Worm (Caenorhabditis elegans) whole organism, L1 larva: ENCODE results near the gene ipp-5.

Source experiments
- C34B4.2 ChIP-seq: sonication (generic microtip); optimal IDR thresholded peaks from 2 replicates; lab custom pipeline; 2017; ENCODE audit warnings: mild to moderate bottlenecking, missing genetic modification characterization, missing compliant biosample characterization
- F16B12.6 ChIP-seq: fragments of 150-350 bp; optimal IDR thresholded peaks from 2 replicates; lab custom pipeline; 2014; ENCODE audit warnings: missing biosample characterization, missing genetic modification characterization
- aha-1 ChIP-seq: fragments of 150-350 bp; optimal IDR thresholded peaks from 2 replicates; lab custom pipeline; 2014; ENCODE audit warnings: missing biosample characterization, missing genetic modification characterization
- blmp-1 ChIP-seq: fragments of 150-350 bp; optimal IDR thresholded peaks from 2 replicates; lab custom pipeline; 2014; ENCODE audit warnings: missing biosample characterization, missing genetic modification characterization
- ceh-63 ChIP-seq: fragments of 200-800 bp; sonication (Bioruptor generic); optimal IDR thresholded peaks from 2 replicates; lab custom pipeline; 2018; ENCODE audit warnings: mild to moderate bottlenecking, missing genetic modification characterization, missing compliant biosample characterization
- dsc-1 ChIP-seq: sonication (generic microtip); optimal IDR thresholded peaks from 2 replicates; lab custom pipeline; 2016; ENCODE audit warnings: mild to moderate bottlenecking, missing genetic modification characterization, missing compliant biosample characterization
- efl-1 ChIP-seq, 4 experiments: fragments of 150-350 bp; optimal IDR thresholded peaks in 3 of 4; peaks in 1 of 4; 1 replicate in 1 of 4; 2 replicates in 3 of 4; lab custom pipeline; 2014; ENCODE audit warnings: missing biosample characterization in 2 of 4, missing genetic modification characterization in 2 of 4, missing genetic modification reagents in 2 of 4
- efl-3 ChIP-seq: fragments of 200-800 bp; sonication (Bioruptor generic); optimal IDR thresholded peaks from 2 replicates; lab custom pipeline; 2018; ENCODE audit warnings: mild to moderate bottlenecking, missing genetic modification characterization, missing compliant biosample characterization
- elt-2 ChIP-seq: sonication (generic microtip); optimal IDR thresholded peaks from 2 replicates; lab custom pipeline; 2016; ENCODE audit warnings: missing genetic modification characterization, mild to moderate bottlenecking, inconsistent platforms, missing compliant biosample characterization, missing genetic modification reagents
- elt-3 ChIP-seq, 6 experiments: fragments of 150-350 bp in 1 of 6; sonication (generic microtip); optimal IDR thresholded peaks; 2 replicates each; lab custom pipeline; 2017 to 2018; ENCODE audit warnings: missing biosample characterization in 6 of 6, missing genetic modification characterization in 6 of 6, inconsistent platforms in 1 of 6
- fkh-10 ChIP-seq: sonication (generic microtip); optimal IDR thresholded peaks from 2 replicates; lab custom pipeline; 2017; ENCODE audit warnings: missing biosample characterization, missing genetic modification reagents, missing genetic modification characterization
- fos-1 ChIP-seq: fragments of 150-350 bp; optimal IDR thresholded peaks from 2 replicates; lab custom pipeline; 2014; ENCODE audit warnings: missing biosample characterization, missing genetic modification characterization
- hlh-17 ChIP-seq: fragments of 200-800 bp; sonication (Bioruptor generic); optimal IDR thresholded peaks from 2 replicates; lab custom pipeline; 2018; ENCODE audit warnings: missing genetic modification characterization, mild to moderate bottlenecking, missing compliant biosample characterization, moderate library complexity, borderline replicate concordance
- hpl-2 ChIP-seq: fragments of 150-350 bp; optimal IDR thresholded peaks from 2 replicates; lab custom pipeline; 2014; ENCODE audit warnings: missing biosample characterization, missing genetic modification reagents, missing genetic modification characterization
- isw-1 ChIP-seq: fragments of 200-800 bp; sonication (Bioruptor generic); IDR thresholded peaks from 2 replicates; pipeline ENCODE4 v1.3.6; 2022; ENCODE audit warnings: missing genetic modification characterization, missing compliant biosample characterization
- lin-13 ChIP-seq: fragments of 150-350 bp; optimal IDR thresholded peaks from 2 replicates; lab custom pipeline; 2014; ENCODE audit warnings: missing biosample characterization, missing genetic modification reagents, missing genetic modification characterization
- lin-14 ChIP-seq: fragments of 200-800 bp; sonication (Bioruptor generic); optimal IDR thresholded peaks from 2 replicates; lab custom pipeline; 2018; ENCODE audit warnings: mild to moderate bottlenecking, missing genetic modification characterization, moderate library complexity, missing compliant biosample characterization
- lin-35 ChIP-seq, 2 experiments: fragments of 150-350 bp; optimal IDR thresholded peaks; 2 replicates each; lab custom pipeline; 2014; ENCODE audit warnings: missing biosample characterization in 2 of 2, missing genetic modification characterization in 2 of 2, missing genetic modification reagents in 2 of 2
- mab-9 ChIP-seq: fragments of 200-800 bp; sonication (Bioruptor generic); IDR thresholded peaks from 2 replicates; pipeline ENCODE4 v1.3.6; 2022; ENCODE audit warnings: missing genetic modification reagents, missing genetic modification characterization, missing compliant biosample characterization
- nhr-19 ChIP-seq: fragments of 200-800 bp; sonication (Bioruptor generic); conservative IDR thresholded peaks from 2 replicates; pipeline ENCODE4 v1.3.6; 2022; ENCODE audit warnings: missing genetic modification characterization, missing compliant biosample characterization
- nhr-20 ChIP-seq: sonication (generic microtip); optimal IDR thresholded peaks from 2 replicates; lab custom pipeline; 2016; ENCODE audit warnings: mild to moderate bottlenecking, missing genetic modification characterization, missing compliant biosample characterization
- nhr-76 ChIP-seq: sonication (generic microtip); optimal IDR thresholded peaks from 2 replicates; lab custom pipeline; 2017; ENCODE audit warnings: missing biosample characterization, missing genetic modification characterization
- nhr-84 ChIP-seq: sonication (generic microtip); optimal IDR thresholded peaks from 2 replicates; lab custom pipeline; 2017; ENCODE audit warnings: missing biosample characterization, missing genetic modification characterization
- nhr-90 ChIP-seq: sonication (generic microtip); optimal IDR thresholded peaks from 2 replicates; lab custom pipeline; 2016; ENCODE audit warnings: mild to moderate bottlenecking, missing genetic modification characterization, missing compliant biosample characterization; ENCODE audit not compliant: poor library complexity
- sup-37 ChIP-seq: fragments of 200-800 bp; sonication (Bioruptor generic); optimal IDR thresholded peaks from 2 replicates; lab custom pipeline; 2018; ENCODE audit warnings: mild to moderate bottlenecking, missing genetic modification characterization, missing compliant biosample characterization
- unc-130 ChIP-seq: fragments of 150-350 bp; optimal IDR thresholded peaks from 2 replicates; lab custom pipeline; 2017; ENCODE audit warnings: missing biosample characterization, missing genetic modification characterization, inconsistent platforms
- unc-30 ChIP-seq: sonication (generic microtip); optimal IDR thresholded peaks from 2 replicates; lab custom pipeline; 2017; ENCODE audit warnings: missing biosample characterization, missing genetic modification characterization
- unc-98 ChIP-seq: fragments of 200-800 bp; sonication (Bioruptor generic); IDR thresholded peaks from 2 replicates; pipeline ENCODE4 v1.3.6; 2022; ENCODE audit warnings: missing genetic modification characterization, missing compliant biosample characterization
- xbp-1 ChIP-seq: sonication (generic microtip); optimal IDR thresholded peaks from 2 replicates; lab custom pipeline; 2016; ENCODE audit warnings: missing genetic modification characterization, missing compliant biosample characterization
- zip-4 ChIP-seq: fragments of 200-800 bp; sonication (Bioruptor generic); optimal IDR thresholded peaks from 2 replicates; lab custom pipeline; 2018; ENCODE audit warnings: mild to moderate bottlenecking, missing genetic modification characterization, moderate library complexity, missing compliant biosample characterization
- ztf-11 ChIP-seq, 2 experiments: sonication (generic microtip); optimal IDR thresholded peaks; 2 replicates each; lab custom pipeline; 2016 to 2017; ENCODE audit warnings: missing genetic modification characterization in 2 of 2, missing biosample characterization in 1 of 2, missing compliant biosample characterization in 1 of 2
- ztf-4 ChIP-seq: fragments of 150-350 bp; optimal IDR thresholded peaks from 2 replicates; lab custom pipeline; 2014; ENCODE audit warnings: missing biosample characterization, missing genetic modification characterization

Gene ipp-5

DNA sequence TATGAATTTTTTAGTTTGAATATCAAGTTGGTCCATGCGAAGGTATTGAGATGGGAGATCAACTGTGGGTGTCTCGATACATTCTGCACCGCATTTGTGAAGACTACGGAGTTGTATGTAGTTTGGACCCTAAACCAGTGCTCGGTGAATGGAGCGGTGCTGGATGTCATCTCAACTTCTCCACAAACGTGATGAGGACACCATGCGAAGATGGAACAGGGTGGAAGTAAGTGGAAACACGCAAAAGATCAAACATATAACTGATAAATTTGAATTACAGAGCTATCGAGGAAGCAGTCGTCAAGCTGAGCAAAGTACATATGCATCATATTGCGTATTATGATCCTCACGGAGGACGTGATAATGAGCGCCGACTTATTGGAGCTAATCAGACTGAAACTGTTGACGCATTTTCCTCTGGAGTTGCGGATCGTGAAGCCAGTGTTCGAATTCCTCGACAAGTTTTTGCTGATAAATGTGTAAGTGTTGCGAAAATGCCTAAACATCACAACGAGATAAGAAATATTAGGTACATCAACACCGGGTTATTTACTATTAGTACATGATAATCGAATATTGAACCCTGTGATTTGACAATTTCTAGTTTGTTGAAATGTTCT is 28.0 kb downstream of the ipp-5 start:
- TF ChIP-seq ceh-63 (GFP tag; lab: Kevin White, UChicago): no peak
- no peak for TF ChIP-seq ztf-4 (tag; lab: Kevin White, UChicago)
- no peak for TF ChIP-seq sup-37 (GFP tag; lab: Kevin White, UChicago)
- TF ChIP-seq efl-3 (GFP tag; lab: Kevin White, UChicago): no peak
- no peak for TF ChIP-seq nhr-76 (tag; lab: Kevin White, UChicago)
- no peak for TF ChIP-seq hlh-17
- no peak for TF ChIP-seq unc-98 (GFP tag; lab: Robert Waterston, UW)
- no peak for TF ChIP-seq isw-1 (GFP tag; lab: Robert Waterston, UW)
- TF ChIP-seq nhr-19: no peak
- TF ChIP-seq ztf-11 (tag; optimal IDR thresholded peaks at IDR 0.05; lab: Kevin White, UChicago): no peak
- TF ChIP-seq C34B4.2 (tag; lab: Kevin White, UChicago): no peak
- no peak for TF ChIP-seq aha-1 (tag; lab: Kevin White, UChicago)
- TF ChIP-seq nhr-84 (tag; lab: Kevin White, UChicago): no peak
- no peak for TF ChIP-seq fkh-10 (GFP tag; lab: Kevin White, UChicago)
- TF ChIP-seq mab-9 (GFP tag; lab: Robert Waterston, UW): no peak
- peak; percentile 12 for TF ChIP-seq nhr-90 (tag; lab: Kevin White, UChicago)
- no peak for TF ChIP-seq hpl-2 (GFP tag; lab: Kevin White, UChicago)
- TF ChIP-seq blmp-1 (tag; lab: Kevin White, UChicago): no peak
- peak; percentile 4 for TF ChIP-seq nhr-20 (tag; lab: Kevin White, UChicago)
- TF ChIP-seq F16B12.6 (tag; lab: Kevin White, UChicago): no peak
- TF ChIP-seq zip-4: no peak
- no peak for TF ChIP-seq efl-1 (optimal IDR thresholded peaks at IDR 0.05; lab: Kevin White, UChicago)
- TF ChIP-seq efl-1 (GFP tag; optimal IDR thresholded peaks at IDR 0.05 in 1 of 2; lab: Kevin White, UChicago): no peak
- peak; percentile 95 for TF ChIP-seq elt-2

DNA sequence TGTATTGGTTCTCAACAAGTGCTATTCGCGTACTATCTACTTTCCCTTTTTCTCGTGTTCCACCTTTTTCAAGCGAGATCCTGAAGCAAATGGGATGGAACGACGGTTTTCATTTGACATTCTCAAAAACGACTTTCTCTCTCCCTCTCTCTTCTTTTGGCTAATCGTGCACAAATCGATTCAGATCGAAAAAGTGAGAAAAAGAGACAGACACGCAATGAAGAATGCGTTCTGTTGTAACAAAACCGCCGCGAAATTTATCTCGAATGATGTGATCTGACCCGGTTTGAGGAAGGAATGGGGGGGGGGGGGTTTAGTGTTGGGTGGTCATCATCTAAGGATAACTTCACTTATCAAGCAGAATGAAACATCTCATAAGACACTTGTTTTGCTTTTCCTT is 33.1 kb downstream of the ipp-5 start:
- TF ChIP-seq lin-13 (GFP tag; lab: Kevin White, UChicago): no peak
- peak; percentile 86 for TF ChIP-seq blmp-1 (tag; lab: Kevin White, UChicago)

DNA sequence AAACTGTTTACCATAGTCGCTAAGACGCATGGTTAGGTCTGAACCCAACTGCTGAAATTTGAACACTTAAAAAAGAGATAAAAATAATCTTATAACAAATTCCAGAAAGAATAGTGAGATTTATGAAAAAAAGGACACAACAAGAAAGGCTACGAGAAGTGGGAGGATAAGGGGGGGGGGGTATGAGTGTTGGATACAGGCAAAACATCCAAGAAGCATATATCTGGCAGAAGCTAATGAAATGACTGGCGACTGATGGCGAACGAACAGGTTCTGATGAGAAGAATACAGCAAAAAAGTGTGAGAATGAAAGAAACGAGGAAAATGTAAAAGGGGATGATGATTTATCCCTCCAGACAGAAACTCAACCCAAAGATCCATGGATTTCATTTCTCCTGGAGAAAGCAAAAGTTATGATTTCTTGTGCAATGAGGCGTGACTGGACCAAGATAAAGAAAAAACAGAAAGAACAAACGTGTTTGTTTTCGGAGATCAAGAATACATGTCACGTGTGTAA is 34.7 kb downstream of the ipp-5 start, which contains the start of gene ptr-4:
Gene ptr-4, minus strand, starts transcription at position 51 of the 517 bp plus-strand sequence.
- no peak for TF ChIP-seq unc-30 (tag; lab: Kevin White, UChicago)
- no peak for TF ChIP-seq elt-3 (tag; optimal IDR thresholded peaks at IDR 0.05; lab: Kevin White, UChicago)
- no peak for TF ChIP-seq fos-1 (tag; lab: Kevin White, UChicago)
- no peak for TF ChIP-seq nhr-19

DNA sequence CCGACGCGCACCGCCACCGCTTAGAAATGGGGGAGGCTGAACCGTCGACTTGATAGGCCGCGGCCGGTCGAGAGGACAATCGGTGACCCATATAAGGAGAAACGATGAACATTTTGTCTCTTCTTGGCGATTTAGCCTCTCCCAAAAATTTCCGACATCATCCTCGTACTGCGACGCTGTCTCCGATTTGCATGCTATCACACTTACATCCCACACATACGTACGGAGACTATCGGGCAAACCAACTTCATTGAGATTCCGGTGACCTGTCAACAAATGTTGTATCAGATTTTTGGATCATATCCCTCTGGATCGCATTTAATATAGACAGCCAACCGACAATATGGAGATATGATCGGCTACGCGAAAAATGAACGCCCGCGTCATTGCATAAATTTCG is 35.3 kb downstream of the ipp-5 start:
- no peak for TF ChIP-seq xbp-1
- peak; percentile 63 for TF ChIP-seq blmp-1 (tag; lab: Kevin White, UChicago)

DNA sequence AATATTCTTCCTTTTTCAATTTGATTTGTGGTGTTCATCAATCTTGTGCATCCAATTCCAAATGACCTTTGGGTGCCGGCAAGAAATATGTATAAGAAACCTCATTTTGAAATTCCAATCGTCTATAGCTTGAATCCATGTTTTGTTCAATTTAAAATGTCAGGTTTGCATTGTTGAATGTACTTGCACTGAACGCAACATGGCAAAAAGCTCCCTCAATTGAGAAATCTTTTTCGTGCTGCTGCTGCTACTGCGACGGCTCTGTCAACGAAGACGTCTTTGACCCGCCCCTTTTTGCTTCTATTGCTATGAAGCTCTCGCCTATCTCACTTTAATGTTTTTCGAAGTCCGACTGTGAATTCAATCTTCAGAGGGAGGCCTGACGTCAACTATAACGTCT is 43.9 kb downstream of the ipp-5 start, which contains the start of gene lgc-58:
Gene lgc-58, plus strand, starts transcription at position 301 of the 400 bp plus-strand sequence.
- TF ChIP-seq nhr-90 (tag; lab: Kevin White, UChicago): no peak

DNA sequence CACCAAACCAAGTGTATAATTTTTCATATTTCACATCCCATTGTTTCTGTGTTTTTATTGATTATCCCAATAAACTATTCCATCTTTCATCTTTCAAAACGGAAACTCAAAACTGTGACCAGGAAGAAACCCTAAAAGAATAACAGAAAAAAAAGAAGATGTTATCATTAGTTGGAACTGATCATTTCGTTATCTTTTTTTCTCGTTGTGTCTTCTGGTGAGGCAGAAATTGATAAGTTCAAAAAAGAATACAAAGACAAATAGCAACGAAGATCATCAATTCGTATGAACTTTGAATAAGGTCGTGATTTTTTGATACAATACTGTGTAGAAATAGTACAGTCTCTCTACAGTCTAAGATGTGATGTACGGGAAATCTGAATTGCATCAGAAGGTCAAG is 50.5 kb downstream of the ipp-5 start:
- peak; percentile 38 for TF ChIP-seq elt-2
- TF ChIP-seq lin-14: peak; percentile 48
- no peak for TF ChIP-seq dsc-1
- TF ChIP-seq hlh-17: no peak
- TF ChIP-seq elt-3 (tag; optimal IDR thresholded peaks at IDR 0.05; lab: Kevin White, UChicago): peak in 3 of 6 experiments; percentile 41 to 72 (median 66)
- TF ChIP-seq unc-130 (tag; lab: Kevin White, UChicago): no peak
- peak in 1 of 2 experiments; percentile 14 for TF ChIP-seq lin-35 (GFP tag; optimal IDR thresholded peaks at IDR 0.05; lab: Kevin White, UChicago)
- TF ChIP-seq blmp-1 (tag; lab: Kevin White, UChicago): peak; percentile 44
- peak; percentile 15 for TF ChIP-seq nhr-20 (tag; lab: Kevin White, UChicago)
